Fruit fly (Drosophila melanogaster): ENCODE results near the gene Atg1.

Gene Atg1

DNA sequence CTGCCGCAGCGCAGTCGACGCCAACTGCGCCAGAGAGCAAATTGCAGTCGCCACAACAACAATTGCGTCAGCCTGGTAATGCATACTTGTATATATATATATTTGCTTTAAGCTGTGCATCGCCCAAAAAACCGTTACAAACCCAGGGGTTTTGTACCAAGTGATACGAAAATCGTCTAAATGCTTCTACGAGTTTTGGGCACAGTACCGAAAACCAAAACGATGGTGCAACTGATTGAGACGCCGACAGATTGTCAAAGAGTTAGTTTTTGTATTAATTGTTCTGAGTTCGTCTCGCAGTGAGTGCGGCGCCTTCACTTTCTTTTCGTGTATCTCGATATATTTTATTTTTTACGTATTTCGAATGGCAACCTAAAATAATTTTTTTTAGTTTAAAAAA lies 9.9 kb upstream of the Atg1 start (continued):
- TF ChIP-seq CG10147 (GFP tag; optimal IDR thresholded peaks at IDR 0.05) (no peak), knrl (GFP tag; IDR thresholded peaks at IDR 0.05; ENCODE audit: partially characterized antibody) (peak; percentile 28; the same call in 2 of the 3 replicates), vnd (GFP tag; IDR thresholded peaks at IDR 0.05; ENCODE audit: partially characterized antibody) (peak; percentile 55; the same call in 2 of the 3 replicates), Xrp1 (GFP tag; IDR thresholded peaks at IDR 0.05) (0 out of 2 replicates have a peak, but pooled peaks have one; percentile 10), CG16813 (GFP tag; IDR thresholded peaks at IDR 0.05; ENCODE audit: partially characterized antibody) (peak; percentile 57; the same call in 2 of the 3 replicates), CrebB (tag; optimal IDR thresholded peaks at IDR 0.05) (no peak), disco-r (GFP tag; optimal IDR thresholded peaks at IDR 0.05) (no peak), mld (GFP tag; IDR thresholded peaks at IDR 0.05; ENCODE audit: partially characterized antibody) (peak; percentile 61; the same call in 1 of the 3 replicates), CG13624 (GFP tag; optimal IDR thresholded peaks at IDR 0.05) (no peak), CG3838 (GFP tag; optimal IDR thresholded peaks at IDR 0.05) (no peak), chinmo (GFP tag; IDR thresholded peaks at IDR 0.05; ENCODE audit: partially characterized antibody) (peak; percentile 78; the same call in 2 of the 4 replicates), CG11247 (GFP tag; IDR thresholded peaks at IDR 0.05) (no peak), ara (GFP tag; IDR thresholded peaks at IDR 0.05) (0 out of 2 replicates have a peak, but pooled peaks have one; percentile 13), Atf6 (GFP tag; IDR thresholded peaks at IDR 0.05) (no peak), zen2 (GFP tag; IDR thresholded peaks at IDR 0.05; ENCODE audit: partially characterized antibody) (peak; percentile 35; the same call in 1 of the 3 replicates), CG14860 (GFP tag; IDR thresholded peaks at IDR 0.05; ENCODE audit: partially characterized antibody) (peak; percentile 35; the same call in 2 of the 3 replicates), CG6791 (GFP tag; IDR thresholded peaks at IDR 0.05; ENCODE audit: partially characterized antibody) (peak; percentile 84), nau (GFP tag; optimal IDR thresholded peaks at IDR 0.05) (no peak), GATAe (GFP tag; conservative IDR thresholded peaks at IDR 0.05) (no peak), sna (GFP tag; IDR thresholded peaks at IDR 0.05; ENCODE audit: partially characterized antibody) (0 out of 2 replicates have a peak, but pooled peaks have one; percentile 24), Bteb2 (GFP tag; optimal IDR thresholded peaks at IDR 0.05) (no peak), CG7357 (GFP tag; IDR thresholded peaks at IDR 0.05) (no peak), CG42726 (GFP tag; IDR thresholded peaks at IDR 0.05; ENCODE audit: partially characterized antibody) (0 out of 2 replicates have a peak, but pooled peaks have one; percentile 54), CG14441 (GFP tag; IDR thresholded peaks at IDR 0.05) (no peak), gce (GFP tag; IDR thresholded peaks at IDR 0.05) (no peak), MTF-1 (GFP tag; optimal IDR thresholded peaks at IDR 0.05; ENCODE audit: borderline replicate concordance) (no peak), Bgb (GFP tag; IDR thresholded peaks at IDR 0.05; ENCODE audit: partially characterized antibody) (peak; percentile 69), Deaf1 (tag; optimal IDR thresholded peaks at IDR 0.05) (no peak), CG7963 (GFP tag; IDR thresholded peaks at IDR 0.05; ENCODE audit: partially characterized antibody) (peak; percentile 83), bigmax (GFP tag; optimal IDR thresholded peaks at IDR 0.05) (peak; percentile 40), Vsx1 (GFP tag; optimal IDR thresholded peaks at IDR 0.05) (no peak), cad (GFP tag; optimal IDR thresholded peaks at IDR 0.05) (no peak), sens-2 (GFP tag; IDR thresholded peaks at IDR 0.05) (no peak), prd (optimal IDR thresholded peaks at IDR 0.05) (no peak), prd (GFP tag; IDR thresholded peaks at IDR 0.05) (no peak), Bdp1 (GFP tag; optimal IDR thresholded peaks at IDR 0.05) (peak; percentile 98), so (GFP tag; IDR thresholded peaks at IDR 0.05) (no peak), Rfx (GFP tag; IDR thresholded peaks at IDR 0.05) (no peak), ems (GFP tag; optimal IDR thresholded peaks at IDR 0.05) (no peak), CG4820 (GFP tag; optimal IDR thresholded peaks at IDR 0.05) (no peak), CG10959 (GFP tag; IDR thresholded peaks at IDR 0.05) (no peak)

All from whole organism, embryonic.